Worm (Caenorhabditis elegans) whole organism, L1 larva: ENCODE results near the gene W01B6.5.

Experiments used
- C16A3.4 ChIP-seq: fragments of 150-350 bp; optimal IDR thresholded peaks from 2 replicates; lab custom pipeline; 2014; ENCODE audit warnings: missing biosample characterization, missing genetic modification characterization
- C34B4.2 ChIP-seq: sonication (generic microtip); optimal IDR thresholded peaks from 2 replicates; lab custom pipeline; 2017; ENCODE audit warnings: mild to moderate bottlenecking, missing genetic modification characterization, missing compliant biosample characterization
- F16B12.6 ChIP-seq: fragments of 150-350 bp; optimal IDR thresholded peaks from 2 replicates; lab custom pipeline; 2014; ENCODE audit warnings: missing biosample characterization, missing genetic modification characterization
- Y116A8C.19 ChIP-seq: sonication (generic microtip); optimal IDR thresholded peaks from 2 replicates; lab custom pipeline; 2016; ENCODE audit warnings: missing compliant biosample characterization, missing genetic modification characterization, borderline replicate concordance
- aly-2 ChIP-seq: fragments of 150-350 bp; optimal IDR thresholded peaks from 2 replicates; lab custom pipeline; 2014; ENCODE audit warnings: missing biosample characterization, missing genetic modification characterization
- ama-1 ChIP-seq: fragments of 150-350 bp; optimal IDR thresholded peaks from 2 replicates; lab custom pipeline; 2014
- ceh-63 ChIP-seq: fragments of 200-800 bp; sonication (Bioruptor generic); optimal IDR thresholded peaks from 2 replicates; lab custom pipeline; 2018; ENCODE audit warnings: mild to moderate bottlenecking, missing genetic modification characterization, missing compliant biosample characterization
- ceh-82 ChIP-seq, 3 experiments: fragments of 150-350 bp in 1 of 3; sonication (generic microtip) in 2 of 3; optimal IDR thresholded peaks; 2 replicates each; lab custom pipeline; 2014 to 2017; ENCODE audit warnings: missing biosample characterization in 3 of 3, missing genetic modification characterization in 3 of 3
- ceh-88 ChIP-seq: fragments of 200-800 bp; sonication (Bioruptor generic); IDR thresholded peaks from 2 replicates; pipeline ENCODE4 v1.3.6; 2022; ENCODE audit warnings: missing genetic modification characterization, missing compliant biosample characterization
- ces-1 ChIP-seq: fragments of 150-350 bp; optimal IDR thresholded peaks from 2 replicates; lab custom pipeline; 2014; ENCODE audit warnings: missing biosample characterization, missing genetic modification reagents, missing genetic modification characterization
- dpl-1 ChIP-seq, 3 experiments: fragments of 150-350 bp in 2 of 3; sonication (generic microtip) in 1 of 3; optimal IDR thresholded peaks; 2 replicates each; lab custom pipeline; 2014 to 2017; ENCODE audit warnings: missing biosample characterization in 3 of 3, missing genetic modification characterization in 3 of 3, missing genetic modification reagents in 3 of 3
- egl-13 ChIP-seq: sonication (generic microtip); optimal IDR thresholded peaks from 2 replicates; lab custom pipeline; 2016; ENCODE audit warnings: missing genotype, missing genetic modification reagents, missing genetic modification characterization, missing compliant biosample characterization
- egl-27 ChIP-seq, 2 experiments: fragments of 150-350 bp in 1 of 2; sonication (generic microtip); optimal IDR thresholded peaks; 3 replicates each; lab custom pipeline; 2017 to 2018; ENCODE audit warnings: missing biosample characterization in 2 of 2, missing genetic modification characterization in 2 of 2, missing genetic modification reagents in 2 of 2
- elt-3 ChIP-seq, 6 experiments: fragments of 150-350 bp in 1 of 6; sonication (generic microtip); optimal IDR thresholded peaks; 2 replicates each; lab custom pipeline; 2017 to 2018; ENCODE audit warnings: missing biosample characterization in 6 of 6, missing genetic modification characterization in 6 of 6, inconsistent platforms in 1 of 6
- fkh-10 ChIP-seq: sonication (generic microtip); optimal IDR thresholded peaks from 2 replicates; lab custom pipeline; 2017; ENCODE audit warnings: missing biosample characterization, missing genetic modification reagents, missing genetic modification characterization
- fkh-4 ChIP-seq: sonication (generic microtip); optimal IDR thresholded peaks from 2 replicates; lab custom pipeline; 2016; ENCODE audit warnings: missing compliant biosample characterization, missing genetic modification characterization, borderline replicate concordance
- fos-1 ChIP-seq: fragments of 150-350 bp; optimal IDR thresholded peaks from 2 replicates; lab custom pipeline; 2014; ENCODE audit warnings: missing biosample characterization, missing genetic modification characterization
- hlh-4 ChIP-seq: sonication (generic microtip); optimal IDR thresholded peaks from 2 replicates; lab custom pipeline; 2016; ENCODE audit warnings: mild to moderate bottlenecking, missing genetic modification characterization, missing compliant biosample characterization
- irx-1 ChIP-seq: sonication (generic microtip); optimal IDR thresholded peaks from 2 replicates; lab custom pipeline; 2016; ENCODE audit warnings: missing genetic modification characterization, missing compliant biosample characterization
- jun-1 ChIP-seq: fragments of 150-350 bp; optimal IDR thresholded peaks from 2 replicates; lab custom pipeline; 2014; ENCODE audit warnings: missing biosample characterization, missing genetic modification reagents, missing genetic modification characterization
- lin-14 ChIP-seq: fragments of 200-800 bp; sonication (Bioruptor generic); optimal IDR thresholded peaks from 2 replicates; lab custom pipeline; 2018; ENCODE audit warnings: mild to moderate bottlenecking, missing genetic modification characterization, moderate library complexity, missing compliant biosample characterization
- lin-15B ChIP-seq: fragments of 150-350 bp; sonication (generic microtip); optimal IDR thresholded peaks from 3 replicates; lab custom pipeline; 2014; ENCODE audit warnings: missing biosample characterization, missing genetic modification characterization
- lin-35 ChIP-seq, 2 experiments: fragments of 150-350 bp; optimal IDR thresholded peaks; 2 replicates each; lab custom pipeline; 2014; ENCODE audit warnings: missing biosample characterization in 2 of 2, missing genetic modification characterization in 2 of 2, missing genetic modification reagents in 2 of 2
- lir-3 ChIP-seq: sonication (generic microtip); optimal IDR thresholded peaks from 2 replicates; lab custom pipeline; 2016; ENCODE audit warnings: mild to moderate bottlenecking, missing genetic modification characterization, moderate library complexity, missing compliant biosample characterization; ENCODE audit not compliant: poor library complexity
- mdl-1 ChIP-seq, 2 experiments: fragments of 150-350 bp; optimal IDR thresholded peaks; 2 replicates each; lab custom pipeline; 2014 to 2017; ENCODE audit warnings: missing biosample characterization in 2 of 2, missing genetic modification characterization in 2 of 2, inconsistent platforms in 1 of 2
- mep-1 ChIP-seq: fragments of 150-350 bp; optimal IDR thresholded peaks from 2 replicates; lab custom pipeline; 2014; ENCODE audit warnings: missing biosample characterization, missing genetic modification characterization
- nhr-11 ChIP-seq: fragments of 150-350 bp; optimal IDR thresholded peaks from 2 replicates; lab custom pipeline; 2014; ENCODE audit warnings: missing biosample characterization, missing genetic modification characterization
- nhr-19 ChIP-seq: fragments of 200-800 bp; sonication (Bioruptor generic); conservative IDR thresholded peaks from 2 replicates; pipeline ENCODE4 v1.3.6; 2022; ENCODE audit warnings: missing genetic modification characterization, missing compliant biosample characterization
- nhr-28 ChIP-seq: fragments of 150-350 bp; optimal IDR thresholded peaks from 2 replicates; lab custom pipeline; 2014; ENCODE audit warnings: missing biosample characterization, missing genetic modification characterization
- nhr-71 ChIP-seq: sonication (generic microtip); optimal IDR thresholded peaks from 2 replicates; lab custom pipeline; 2016; ENCODE audit warnings: mild to moderate bottlenecking, missing genetic modification characterization, moderate library complexity, missing compliant biosample characterization
- nhr-77 ChIP-seq: fragments of 150-350 bp; optimal IDR thresholded peaks from 2 replicates; lab custom pipeline; 2014; ENCODE audit warnings: missing biosample characterization, missing genetic modification characterization
- nhr-84 ChIP-seq: sonication (generic microtip); optimal IDR thresholded peaks from 2 replicates; lab custom pipeline; 2017; ENCODE audit warnings: missing biosample characterization, missing genetic modification characterization
- nhr-85 ChIP-seq: sonication (generic microtip); peaks from one replicate; lab custom pipeline; 2016; ENCODE audit warnings: missing genetic modification characterization, inconsistent platforms, missing compliant biosample characterization
- pag-3 ChIP-seq: sonication (generic microtip); optimal IDR thresholded peaks from 2 replicates; lab custom pipeline; 2017; ENCODE audit warnings: missing genetic modification characterization, mild to moderate bottlenecking, missing compliant biosample characterization, antibody characterized with exemption, borderline replicate concordance; ENCODE audit not compliant: insufficient read depth
- pax-3 ChIP-seq: fragments of 200-800 bp; sonication (Bioruptor generic); optimal IDR thresholded peaks from 2 replicates; lab custom pipeline; 2018; ENCODE audit warnings: mild to moderate bottlenecking, missing genetic modification characterization, moderate library complexity, missing compliant biosample characterization
- pqm-1 ChIP-seq: sonication (generic microtip); optimal IDR thresholded peaks from 3 replicates; lab custom pipeline; 2017; ENCODE audit warnings: missing biosample characterization, missing genetic modification characterization
- rnt-1 ChIP-seq: sonication (generic microtip); optimal IDR thresholded peaks from 2 replicates; lab custom pipeline; 2016; ENCODE audit warnings: mild to moderate bottlenecking, missing genetic modification characterization, moderate library complexity, missing compliant biosample characterization
- snpc-4 ChIP-seq: fragments of 150-350 bp; optimal IDR thresholded peaks from 2 replicates; lab custom pipeline; 2014; ENCODE audit warnings: missing biosample characterization, missing genetic modification characterization
- snu-23 ChIP-seq: sonication (generic microtip); optimal IDR thresholded peaks from 2 replicates; lab custom pipeline; 2016; ENCODE audit warnings: missing genetic modification characterization, missing compliant biosample characterization
- sox-4 ChIP-seq: sonication (generic microtip); optimal IDR thresholded peaks from 2 replicates; lab custom pipeline; 2016; ENCODE audit warnings: missing genetic modification characterization, missing compliant biosample characterization
- sptf-1 ChIP-seq: fragments of 150-350 bp; optimal IDR thresholded peaks from 2 replicates; lab custom pipeline; 2014; ENCODE audit warnings: missing biosample characterization, missing genetic modification characterization
- sup-37 ChIP-seq: fragments of 200-800 bp; sonication (Bioruptor generic); optimal IDR thresholded peaks from 2 replicates; lab custom pipeline; 2018; ENCODE audit warnings: mild to moderate bottlenecking, missing genetic modification characterization, missing compliant biosample characterization
- swsn-7 ChIP-seq: sonication (generic microtip); optimal IDR thresholded peaks from 2 replicates; lab custom pipeline; 2016; ENCODE audit warnings: missing genetic modification characterization, missing compliant biosample characterization
- tbx-2 ChIP-seq: sonication (generic microtip); optimal IDR thresholded peaks from 2 replicates; lab custom pipeline; 2016; ENCODE audit warnings: missing genetic modification characterization, missing compliant biosample characterization
- unc-130 ChIP-seq: fragments of 150-350 bp; optimal IDR thresholded peaks from 2 replicates; lab custom pipeline; 2017; ENCODE audit warnings: missing biosample characterization, missing genetic modification characterization, inconsistent platforms
- unc-30 ChIP-seq: sonication (generic microtip); optimal IDR thresholded peaks from 2 replicates; lab custom pipeline; 2017; ENCODE audit warnings: missing biosample characterization, missing genetic modification characterization
- unc-62 ChIP-seq: fragments of 150-350 bp; optimal IDR thresholded peaks from 2 replicates; lab custom pipeline; 2014; ENCODE audit warnings: missing biosample characterization, missing genetic modification reagents, missing genetic modification characterization
- unc-86 ChIP-seq: sonication (generic microtip); optimal IDR thresholded peaks from 2 replicates; lab custom pipeline; 2016; ENCODE audit warnings: missing genetic modification characterization, missing compliant biosample characterization
- xbp-1 ChIP-seq: sonication (generic microtip); optimal IDR thresholded peaks from 2 replicates; lab custom pipeline; 2016; ENCODE audit warnings: missing genetic modification characterization, missing compliant biosample characterization
- zag-1 ChIP-seq: fragments of 150-350 bp; optimal IDR thresholded peaks from 2 replicates; lab custom pipeline; 2014; ENCODE audit warnings: missing biosample characterization, missing genetic modification characterization
- zip-4 ChIP-seq: fragments of 200-800 bp; sonication (Bioruptor generic); optimal IDR thresholded peaks from 2 replicates; lab custom pipeline; 2018; ENCODE audit warnings: mild to moderate bottlenecking, missing genetic modification characterization, moderate library complexity, missing compliant biosample characterization
- ztf-4 ChIP-seq: fragments of 150-350 bp; optimal IDR thresholded peaks from 2 replicates; lab custom pipeline; 2014; ENCODE audit warnings: missing biosample characterization, missing genetic modification characterization

W01B6.5 gene

DNA sequence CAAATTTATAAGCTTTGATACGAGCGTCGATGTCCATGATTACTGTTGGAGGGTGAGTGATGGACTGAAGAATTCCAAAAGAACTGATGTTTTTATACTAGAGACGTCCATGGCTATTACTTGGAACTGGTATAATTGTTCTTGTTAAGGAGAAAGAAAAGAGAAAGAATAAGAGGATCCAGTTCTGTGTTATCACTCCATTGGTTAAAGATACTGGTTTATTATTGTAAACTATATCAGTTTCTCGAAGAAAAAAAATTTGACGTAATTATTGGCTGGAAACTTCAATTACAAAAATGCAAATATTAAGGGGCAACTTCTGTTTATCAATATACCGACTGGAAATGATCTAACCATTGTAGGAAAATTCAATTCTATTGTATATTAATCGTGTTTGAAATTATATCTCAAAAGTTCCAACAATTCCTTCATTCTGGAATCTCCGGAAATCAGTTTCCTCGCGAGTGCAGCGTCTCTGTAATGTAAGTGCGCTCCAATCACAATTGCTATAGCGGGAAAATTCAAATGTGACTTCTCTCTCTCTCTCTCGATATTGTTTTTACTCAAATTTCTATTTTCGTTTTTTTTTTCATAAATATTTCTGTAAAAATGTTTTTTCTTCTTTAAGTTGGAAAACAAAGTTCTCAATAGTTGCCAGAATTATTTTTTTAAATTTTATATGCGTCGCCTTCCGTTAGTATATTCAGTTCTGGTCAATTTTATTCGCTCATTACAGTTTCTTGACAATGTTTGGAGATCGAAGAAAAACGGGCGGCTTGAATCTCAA, 9.6 kb downstream of the W01B6.5 start, which contains the start of the genes col-2 and ndc-80 (continued):
- TF ChIP-seq ceh-82 (tag; optimal IDR thresholded peaks at IDR 0.05; lab: Kevin White, UChicago) (peak in 2 of 3 experiments; percentile 36 to 80), unc-62 (GFP tag; lab: Kevin White, UChicago) (no peak), fkh-4 (tag; lab: Kevin White, UChicago) (no peak), snu-23 (GFP tag; lab: Kevin White, UChicago) (peak; percentile 82), egl-13 (tag; lab: Kevin White, UChicago) (no peak), dpl-1 (GFP tag; optimal IDR thresholded peaks at IDR 0.05; lab: Kevin White, UChicago) (peak; percentile 88 to 92 (median 89)), mdl-1 (tag; optimal IDR thresholded peaks at IDR 0.05; lab: Kevin White, UChicago) (peak in 1 of 2 experiments; percentile 59), lin-14 (peak; percentile 79), sox-4 (no peak), lin-15B (peak; percentile 87), nhr-85 (tag; lab: Kevin White, UChicago) (peak; percentile 79), ces-1 (GFP tag; lab: Kevin White, UChicago) (no peak), nhr-19 (GFP tag; lab: Robert Waterston, UW) (peak; percentile 58), hlh-4 (tag; lab: Kevin White, UChicago) (no peak), ztf-4 (tag; lab: Kevin White, UChicago) (no peak), rnt-1 (tag; lab: Kevin White, UChicago) (peak; percentile 88), snpc-4 (tag; lab: Kevin White, UChicago) (peak; percentile 13), lir-3 (tag; lab: Kevin White, UChicago) (peak; percentile 77), nhr-84 (no peak), ceh-88 (GFP tag; lab: Robert Waterston, UW) (no peak; the same call in 1 of the 2 replicates), swsn-7 (tag; lab: Kevin White, UChicago) (peak; percentile 51), sup-37 (no peak), fkh-10 (no peak), lin-35 (GFP tag; optimal IDR thresholded peaks at IDR 0.05; lab: Kevin White, UChicago) (peak; percentile 85 to 95), xbp-1 (tag; lab: Kevin White, UChicago) (peak; percentile 71), pax-3 (tag; lab: Kevin White, UChicago) (peak; percentile 52), ama-1 (lab: Kevin White, UChicago) (no peak), mep-1 (peak; percentile 82), pag-3 (tag; lab: Kevin White, UChicago) (no peak), nhr-11 (no peak), nhr-77 (tag; lab: Kevin White, UChicago) (peak; percentile 73), nhr-28 (no peak), C16A3.4 (tag; lab: Kevin White, UChicago) (peak; percentile 93), C34B4.2 (no peak), unc-86 (peak; percentile 38), unc-30 (tag; lab: Kevin White, UChicago) (no peak), irx-1 (tag; lab: Kevin White, UChicago) (no peak), zip-4 (GFP tag; lab: Kevin White, UChicago) (no peak), unc-130 (tag; lab: Kevin White, UChicago) (no peak), jun-1 (tag; lab: Kevin White, UChicago) (no peak), ceh-63 (no peak), aly-2 (tag; lab: Kevin White, UChicago) (no peak), zag-1 (tag; lab: Kevin White, UChicago) (no peak), Y116A8C.19 (no peak), tbx-2 (peak; percentile 61), fos-1 (tag; lab: Kevin White, UChicago) (peak; percentile 67), pqm-1 (tag; lab: Kevin White, UChicago) (no peak), egl-27 (tag; optimal IDR thresholded peaks at IDR 0.05; lab: Kevin White, UChicago) (no peak), elt-3 (tag; optimal IDR thresholded peaks at IDR 0.05; lab: Kevin White, UChicago) (peak in 1 of 6 experiments; percentile 68), F16B12.6 (tag; lab: Kevin White, UChicago) (peak; percentile 58), nhr-71 (tag; lab: Kevin White, UChicago) (peak; percentile 83), sptf-1 (tag; lab: Kevin White, UChicago) (no peak)
